Worm (Caenorhabditis elegans) whole organism, mixed stage, embryonic: ENCODE data around the gene rol-1.
A peak's percentile ranks its signal among the peaks of the same experiment; 100 is the strongest.
"Not testable (repeated sequence)": the region's sequence is repeated elsewhere in the genome, so short reads cannot be mapped to it uniquely, and the experiment has no call there.

Source experiments
- M03D4.4 ChIP-seq: sonication (generic microtip); optimal IDR thresholded peaks from 2 replicates; lab custom pipeline; 2017; ENCODE audit warnings: mild to moderate bottlenecking, missing genetic modification characterization, missing compliant biosample characterization
- bed-3 ChIP-seq: fragments of 200-800 bp; sonication (Bioruptor generic); optimal IDR thresholded peaks from 3 replicates; lab custom pipeline; 2018; ENCODE audit warnings: mild to moderate bottlenecking, missing genetic modification characterization, moderate library complexity, missing compliant biosample characterization
- ceh-39 ChIP-seq: fragments of 150-350 bp; optimal IDR thresholded peaks from 2 replicates; lab custom pipeline; 2014; ENCODE audit warnings: missing biosample characterization, missing genetic modification characterization
- ceh-43 ChIP-seq: fragments of 200-800 bp; sonication (Bioruptor generic); optimal IDR thresholded peaks from 2 replicates; lab custom pipeline; 2018; ENCODE audit warnings: mild to moderate bottlenecking, missing genetic modification characterization, moderate library complexity, missing compliant biosample characterization
- ces-1 ChIP-seq: fragments of 150-350 bp; optimal IDR thresholded peaks from 2 replicates; lab custom pipeline; 2014; ENCODE audit warnings: missing biosample characterization, missing genetic modification reagents, missing genetic modification characterization
- cnd-1 ChIP-seq: fragments of 200-800 bp; sonication (Bioruptor generic); optimal IDR thresholded peaks from 2 replicates; lab custom pipeline; 2018; ENCODE audit warnings: mild to moderate bottlenecking, missing genetic modification characterization, missing compliant biosample characterization
- drap-1 ChIP-seq: fragments of 200-800 bp; sonication (Bioruptor generic); optimal IDR thresholded peaks from 3 replicates; lab custom pipeline; 2018; ENCODE audit warnings: mild to moderate bottlenecking, missing genetic modification characterization, missing compliant biosample characterization
- elt-1 ChIP-seq: sonication (generic microtip); optimal IDR thresholded peaks from 2 replicates; lab custom pipeline; 2017; ENCODE audit warnings: missing genetic modification characterization, mild to moderate bottlenecking, missing compliant biosample characterization, antibody characterized with exemption, moderate library complexity, borderline replicate concordance; ENCODE audit not compliant: insufficient read depth
- elt-3 ChIP-seq: fragments of 150-350 bp; optimal IDR thresholded peaks from 2 replicates; lab custom pipeline; 2014; ENCODE audit warnings: missing biosample characterization, missing genetic modification characterization
- lin-13 ChIP-seq: fragments of 150-350 bp; optimal IDR thresholded peaks from 2 replicates; lab custom pipeline; 2014; ENCODE audit warnings: missing biosample characterization, missing genetic modification characterization
- lin-32 ChIP-seq: fragments of 200-800 bp; sonication (Bioruptor generic); optimal IDR thresholded peaks from 2 replicates; lab custom pipeline; 2018; ENCODE audit warnings: mild to moderate bottlenecking, missing genetic modification characterization, missing compliant biosample characterization
- lsy-2 ChIP-seq: fragments of 150-350 bp; optimal IDR thresholded peaks from 2 replicates; lab custom pipeline; 2014; ENCODE audit warnings: missing biosample characterization, missing genetic modification characterization
- mab-5 ChIP-seq: fragments of 150-350 bp; optimal IDR thresholded peaks from 2 replicates; lab custom pipeline; 2014; ENCODE audit warnings: missing biosample characterization, missing genetic modification characterization
- mep-1 ChIP-seq: fragments of 150-350 bp; optimal IDR thresholded peaks from 2 replicates; lab custom pipeline; 2017; ENCODE audit warnings: missing biosample characterization, missing genetic modification reagents, missing genetic modification characterization, inconsistent platforms
- nhr-2 ChIP-seq: fragments of 150-350 bp; optimal IDR thresholded peaks from 2 replicates; lab custom pipeline; 2014; ENCODE audit warnings: missing biosample characterization, missing genetic modification characterization
- nhr-237 ChIP-seq: fragments of 150-350 bp; optimal IDR thresholded peaks from 2 replicates; lab custom pipeline; 2014; ENCODE audit warnings: missing biosample characterization, missing genetic modification characterization
- nhr-28 ChIP-seq: fragments of 150-350 bp; optimal IDR thresholded peaks from 2 replicates; lab custom pipeline; 2014; ENCODE audit warnings: missing biosample characterization, missing genetic modification characterization
- sem-2 ChIP-seq: fragments of 200-800 bp; sonication (Bioruptor generic); optimal IDR thresholded peaks from 2 replicates; lab custom pipeline; 2018; ENCODE audit warnings: mild to moderate bottlenecking, missing genetic modification characterization, missing compliant biosample characterization
- snpc-4 ChIP-seq: fragments of 150-350 bp; optimal IDR thresholded peaks from 2 replicates; lab custom pipeline; 2014; ENCODE audit warnings: missing biosample characterization, missing genetic modification characterization
- tbx-8 ChIP-seq: fragments of 200-800 bp; sonication (Bioruptor generic); optimal IDR thresholded peaks from 2 replicates; lab custom pipeline; 2018; ENCODE audit warnings: mild to moderate bottlenecking, missing genetic modification characterization, moderate library complexity, missing compliant biosample characterization
- unc-120 ChIP-seq: sonication (generic microtip); optimal IDR thresholded peaks from 2 replicates; lab custom pipeline; 2017; ENCODE audit warnings: missing genetic modification characterization, missing compliant biosample characterization; ENCODE audit not compliant: poor library complexity, severe bottlenecking
- unc-39 ChIP-seq: fragments of 150-350 bp; optimal IDR thresholded peaks from 2 replicates; lab custom pipeline; 2014; ENCODE audit warnings: missing biosample characterization, missing genetic modification characterization
- unc-62 ChIP-seq: fragments of 150-350 bp; optimal IDR thresholded peaks from 2 replicates; lab custom pipeline; 2014; ENCODE audit warnings: missing biosample characterization, missing genetic modification reagents, missing genetic modification characterization
- zip-8 ChIP-seq: fragments of 150-350 bp; optimal IDR thresholded peaks from 2 replicates; lab custom pipeline; 2014; ENCODE audit warnings: missing biosample characterization, missing genetic modification characterization
- ztf-11 ChIP-seq: fragments of 150-350 bp; optimal IDR thresholded peaks from 2 replicates; lab custom pipeline; 2014; ENCODE audit warnings: missing biosample characterization, missing genetic modification characterization

Gene rol-1

ce11 chrII:12150227-12150626 is 22.1 kb upstream of the rol-1 start:
- no peak for TF ChIP-seq nhr-237 (tag; lab: Kevin White, UChicago)
- peak; percentile 32 for TF ChIP-seq zip-8

ce11 chrII:12151640-12152039 is 20.7 kb upstream of the rol-1 start, which contains the start of gene Y57A10A.4:
TSS of gene Y57A10A.4 (plus strand) at chrII:12151940.
- not testable (repeated sequence) for TF ChIP-seq nhr-237 (tag; lab: Kevin White, UChicago); elt-3 (tag; lab: Kevin White, UChicago); nhr-28
- TF ChIP-seq, all 35 proteins: peak for 0; not testable (repeated sequence) for 35

ce11 chrII:12154186-12154585 is 18.2 kb upstream of the rol-1 start, which contains the start of gene Y57A10A.5:
TSS of gene Y57A10A.5 (plus strand) at chrII:12154486.
- not testable (repeated sequence) for TF ChIP-seq drap-1 (GFP tag; lab: Kevin White, UChicago); ceh-43 (GFP tag; lab: Kevin White, UChicago); lin-13 (tag; lab: Kevin White, UChicago)
- TF ChIP-seq, all 35 proteins: peak for 0; not testable (repeated sequence) for 35

DNA sequence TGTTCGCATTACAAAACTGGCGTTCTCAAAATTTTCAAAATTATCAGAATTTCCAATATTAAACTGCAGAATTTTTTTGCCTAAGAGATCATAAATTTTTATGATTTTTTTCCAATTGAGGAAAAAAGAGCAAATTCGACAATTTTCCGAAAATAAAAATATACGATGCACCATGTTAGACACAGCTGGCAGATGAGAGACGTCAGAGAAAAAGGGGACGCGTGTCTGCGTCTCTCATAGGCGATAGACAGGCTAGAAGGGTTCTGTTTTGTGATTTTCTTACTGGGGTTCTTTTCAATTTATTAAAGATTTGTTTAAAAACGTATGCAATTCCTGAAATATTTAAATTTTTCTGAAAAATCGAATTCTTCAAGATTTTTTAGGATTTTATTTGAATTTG is 9.4 kb upstream of the rol-1 start:
- TF ChIP-seq ces-1 (GFP tag; lab: Kevin White, UChicago) (no peak), lsy-2 (tag; lab: Kevin White, UChicago) (peak; percentile 19)

ce11 chrII:12164539-12164938 is 7.8 kb upstream of the rol-1 start, which contains the start of gene Y57A10A.8:
TSS of gene Y57A10A.8 (plus strand) at chrII:12164839.
- TF ChIP-seq lin-13 (tag; lab: Kevin White, UChicago); sem-2 (GFP tag; lab: Kevin White, UChicago); ztf-11: not testable (repeated sequence)

DNA sequence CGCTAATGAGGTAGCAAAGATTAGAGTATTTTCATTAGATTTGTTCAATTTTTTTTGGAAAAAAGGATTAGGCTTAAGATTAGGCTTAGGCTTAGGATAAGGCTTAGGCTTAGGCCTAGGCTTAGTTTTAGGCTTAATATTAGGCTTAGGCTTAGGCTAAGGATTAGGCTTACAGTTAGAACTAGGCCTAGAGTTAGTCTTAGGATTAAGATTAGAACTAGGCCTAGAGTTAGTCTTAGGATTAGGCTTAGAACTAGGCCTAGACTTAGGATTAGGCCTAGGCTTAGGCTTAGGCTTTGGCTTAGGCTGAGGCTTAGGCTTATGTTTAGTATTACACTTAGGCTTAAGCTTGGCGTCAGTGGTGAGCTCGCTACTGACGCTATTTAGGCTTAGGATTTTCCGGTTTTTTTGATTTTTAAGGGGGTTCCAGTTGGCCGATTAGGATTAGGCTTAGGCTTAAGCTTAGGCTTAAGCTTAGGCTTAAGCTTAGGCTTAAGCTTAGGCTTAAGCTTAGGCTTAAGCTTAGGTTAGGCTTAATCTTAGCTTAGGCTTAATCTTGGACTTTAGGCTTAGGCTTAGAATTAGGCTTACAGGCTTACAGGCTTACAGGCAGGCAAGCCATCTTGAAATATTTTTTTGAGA is 2.8 kb upstream of the rol-1 start:
- no peak for TF ChIP-seq ceh-39 (tag; lab: Kevin White, UChicago)
- TF ChIP-seq unc-39 (tag; lab: Kevin White, UChicago): no peak
- no peak for TF ChIP-seq cnd-1 (tag; lab: Kevin White, UChicago)
- TF ChIP-seq M03D4.4 (tag; lab: Kevin White, UChicago): no peak
- no peak for TF ChIP-seq bed-3
- no peak for TF ChIP-seq mep-1 (tag; lab: Kevin White, UChicago)
- TF ChIP-seq tbx-8 (GFP tag; lab: Kevin White, UChicago): no peak
- no peak for TF ChIP-seq unc-120 (tag; lab: Kevin White, UChicago)
- no peak for TF ChIP-seq elt-3 (tag; lab: Kevin White, UChicago)
- no peak for TF ChIP-seq elt-1 (tag; lab: Kevin White, UChicago)
- TF ChIP-seq nhr-2 (tag; lab: Kevin White, UChicago): no peak
- TF ChIP-seq lsy-2 (tag; lab: Kevin White, UChicago): no peak
- TF ChIP-seq lin-32 (GFP tag; lab: Kevin White, UChicago): no peak

- no peak for TF ChIP-seq nhr-28
- TF ChIP-seq elt-3 (tag; lab: Kevin White, UChicago): no peak
- no peak for TF ChIP-seq snpc-4 (tag; lab: Kevin White, UChicago)
- TF ChIP-seq mab-5: no peak
- TF ChIP-seq, all 35 proteins: peak for 0
These were observed 3.0 kb downstream of the rol-1 start for ce11 chrII:12175398-12175797.

DNA sequence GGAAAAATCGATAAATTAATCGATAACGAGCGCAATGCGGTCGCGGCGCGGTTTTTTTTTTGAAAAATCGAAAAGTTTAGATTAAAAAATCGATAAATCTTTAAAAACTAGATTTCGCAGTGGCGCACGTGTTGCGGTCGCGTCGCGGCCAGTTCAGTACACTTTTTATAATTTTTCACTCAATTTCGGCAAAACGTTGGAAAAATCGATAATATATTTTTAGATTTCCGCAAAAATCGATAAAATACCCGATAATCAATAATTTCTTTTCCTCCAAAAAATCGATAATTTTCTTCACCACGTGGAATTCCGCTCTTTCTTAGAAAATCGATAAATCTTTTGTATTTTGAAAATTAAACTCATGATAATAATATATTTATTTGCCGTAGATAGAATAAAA is 4.1 kb downstream of the rol-1 start:
- TF ChIP-seq drap-1 (GFP tag; lab: Kevin White, UChicago): no peak
- no peak for TF ChIP-seq nhr-28
- TF ChIP-seq sem-2 (GFP tag; lab: Kevin White, UChicago): no peak
- no peak for TF ChIP-seq elt-1 (tag; lab: Kevin White, UChicago)
- no peak for TF ChIP-seq snpc-4 (tag; lab: Kevin White, UChicago)
- no peak for TF ChIP-seq ceh-43 (GFP tag; lab: Kevin White, UChicago)
- TF ChIP-seq nhr-2 (tag; lab: Kevin White, UChicago): no peak
- no peak for TF ChIP-seq unc-62 (GFP tag; lab: Kevin White, UChicago)
